Worm (Caenorhabditis elegans) whole organism, L1 larva: ENCODE data around the gene Y37E11AL.3.

ENCODE experiments used
- ceh-8 ChIP-seq: fragments of 200-800 bp; sonication (Bioruptor generic); optimal IDR thresholded peaks from 2 replicates; lab custom pipeline; 2018; ENCODE audit warnings: mild to moderate bottlenecking, missing genetic modification characterization, moderate library complexity, missing compliant biosample characterization
- egl-27 ChIP-seq, 2 experiments: fragments of 150-350 bp in 1 of 2; sonication (generic microtip); optimal IDR thresholded peaks; 3 replicates each; lab custom pipeline; 2017 to 2018; ENCODE audit warnings: missing biosample characterization in 2 of 2, missing genetic modification characterization in 2 of 2, missing genetic modification reagents in 2 of 2
- elt-2 ChIP-seq: sonication (generic microtip); optimal IDR thresholded peaks from 2 replicates; lab custom pipeline; 2016; ENCODE audit warnings: missing genetic modification characterization, mild to moderate bottlenecking, inconsistent platforms, missing compliant biosample characterization, missing genetic modification reagents
- ets-5 ChIP-seq: fragments of 200-800 bp; sonication (Bioruptor generic); IDR thresholded peaks from 2 replicates; pipeline ENCODE4 v1.3.6; 2022; ENCODE audit warnings: missing genetic modification characterization, missing compliant biosample characterization
- lin-13 ChIP-seq: fragments of 150-350 bp; optimal IDR thresholded peaks from 2 replicates; lab custom pipeline; 2014; ENCODE audit warnings: missing biosample characterization, missing genetic modification reagents, missing genetic modification characterization
- lin-15B ChIP-seq: fragments of 150-350 bp; sonication (generic microtip); optimal IDR thresholded peaks from 3 replicates; lab custom pipeline; 2014; ENCODE audit warnings: missing biosample characterization, missing genetic modification characterization
- lir-3 ChIP-seq: sonication (generic microtip); optimal IDR thresholded peaks from 2 replicates; lab custom pipeline; 2016; ENCODE audit warnings: mild to moderate bottlenecking, missing genetic modification characterization, moderate library complexity, missing compliant biosample characterization; ENCODE audit not compliant: poor library complexity
- mdl-1 ChIP-seq, 2 experiments: fragments of 150-350 bp; optimal IDR thresholded peaks; 2 replicates each; lab custom pipeline; 2014 to 2017; ENCODE audit warnings: missing biosample characterization in 2 of 2, missing genetic modification characterization in 2 of 2, inconsistent platforms in 1 of 2
- nhr-12 ChIP-seq: sonication (generic microtip); optimal IDR thresholded peaks from 2 replicates; lab custom pipeline; 2017; ENCODE audit warnings: missing biosample characterization, missing genetic modification characterization
- nhr-85 ChIP-seq: sonication (generic microtip); peaks from one replicate; lab custom pipeline; 2016; ENCODE audit warnings: missing genetic modification characterization, inconsistent platforms, missing compliant biosample characterization
- snpc-4 ChIP-seq: fragments of 150-350 bp; optimal IDR thresholded peaks from 2 replicates; lab custom pipeline; 2014; ENCODE audit warnings: missing biosample characterization, missing genetic modification characterization
- unc-62 ChIP-seq: fragments of 150-350 bp; optimal IDR thresholded peaks from 2 replicates; lab custom pipeline; 2014; ENCODE audit warnings: missing biosample characterization, missing genetic modification reagents, missing genetic modification characterization

DNA sequence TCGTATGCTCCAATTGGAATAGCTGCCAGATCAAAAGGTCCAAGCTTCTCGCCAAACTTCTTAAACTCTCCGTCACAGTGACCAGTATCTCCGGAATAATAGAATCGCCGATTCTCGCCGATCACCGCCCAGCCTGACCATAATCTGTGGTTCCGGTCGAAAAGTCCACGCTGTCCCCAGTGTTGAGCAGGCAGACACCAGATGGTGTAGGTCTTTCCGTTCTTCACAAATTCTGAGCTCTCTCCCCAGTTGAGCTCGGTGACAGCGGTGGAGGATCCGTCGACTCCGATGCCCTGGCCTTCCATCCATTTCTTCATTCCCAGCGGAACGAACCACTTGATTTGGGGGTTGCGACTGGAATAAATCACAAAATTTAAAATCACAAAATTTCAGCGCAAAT lies 41.5 kb downstream of the Y37E11AL.3 start:
- no peak for TF ChIP-seq unc-62 (GFP tag; lab: Kevin White, UChicago)
- no peak for TF ChIP-seq lir-3 (tag; lab: Kevin White, UChicago)
- TF ChIP-seq snpc-4 (tag; lab: Kevin White, UChicago) = no peak
- no peak for TF ChIP-seq lin-13
- no peak for TF ChIP-seq lin-15B (tag; lab: Kevin White, UChicago)
- TF ChIP-seq elt-2 (tag; lab: Kevin White, UChicago) = no peak
- TF ChIP-seq nhr-85 (tag; lab: Kevin White, UChicago) = no peak
- TF ChIP-seq ceh-8 (GFP tag; lab: Kevin White, UChicago) = no peak
- no peak for TF ChIP-seq nhr-12 (tag; lab: Kevin White, UChicago)
- no peak for TF ChIP-seq ets-5 (GFP tag; lab: Robert Waterston, UW)
- no peak for TF ChIP-seq mdl-1 (tag; optimal IDR thresholded peaks at IDR 0.05; lab: Kevin White, UChicago)
- TF ChIP-seq egl-27 (tag; optimal IDR thresholded peaks at IDR 0.05; lab: Kevin White, UChicago) = no peak
